Worm (Caenorhabditis elegans) whole organism, midembryonic: ENCODE data around the gene sox-3.

Experiments used
- T22C8.4 ChIP-seq: fragments of 200-800 bp; sonication (Bioruptor generic); IDR thresholded peaks from 2 replicates; pipeline ENCODE4 v1.3.6; 2022; ENCODE audit warnings: missing genetic modification characterization, missing compliant biosample characterization
- flt-1 ChIP-seq: fragments of 200-800 bp; sonication (Bioruptor generic); IDR thresholded peaks from 2 replicates; pipeline ENCODE4 v1.3.6; 2022; ENCODE audit warnings: missing genetic modification characterization, missing compliant biosample characterization
- ref-1 ChIP-seq: fragments of 200-800 bp; sonication (Bioruptor generic); conservative IDR thresholded peaks from 2 replicates; pipeline ENCODE4 v1.3.6; 2022; ENCODE audit warnings: missing genetic modification reagents, missing genetic modification characterization, missing compliant biosample characterization
- tab-1 ChIP-seq: fragments of 200-800 bp; sonication (Bioruptor generic); IDR thresholded peaks from 2 replicates; pipeline ENCODE4 v1.3.6; 2022; ENCODE audit warnings: missing genetic modification characterization, missing compliant biosample characterization
- ztf-23 ChIP-seq: fragments of 200-800 bp; sonication (Bioruptor generic); IDR thresholded peaks from 2 replicates; pipeline ENCODE4 v1.3.6; 2022; ENCODE audit warnings: missing genetic modification reagents, missing genetic modification characterization, missing compliant biosample characterization
- ztf-29 ChIP-seq: fragments of 200-800 bp; sonication (Bioruptor generic); IDR thresholded peaks from 2 replicates; pipeline ENCODE4 v1.3.6; 2022; ENCODE audit warnings: missing genetic modification reagents, missing genetic modification characterization, missing compliant biosample characterization

- TF ChIP-seq ref-1 (GFP tag; lab: Robert Waterston, UW) (no peak), ztf-29 (GFP tag; lab: Robert Waterston, UW) (no peak), tab-1 (GFP tag; lab: Robert Waterston, UW) (no peak), ztf-23 (GFP tag; lab: Robert Waterston, UW) (no peak), flt-1 (0 out of 2 replicates have a peak, but pooled peaks have one; percentile 26), T22C8.4 (no peak)
Observed at ce11 chrX:14724935-14725334, 32.1 kb upstream of the sox-3 start.
